Fruit fly (Drosophila melanogaster) whole organism, embryonic: ENCODE results near the gene CG9673.

ENCODE experiments used
- B-H2 ChIP-seq: fragments of 200-800 bp; sonication (Bioruptor generic); optimal IDR thresholded peaks from 2 replicates; lab custom pipeline; 2018; ENCODE audit warnings: missing biosample characterization, mild to moderate bottlenecking, missing genetic modification characterization
- C15 ChIP-seq: fragments of 200-800 bp; sonication (Bioruptor generic); IDR thresholded peaks from 3 replicates; pipeline ENCODE4 v1.3.6; 2022; ENCODE audit warnings: missing biosample characterization, missing genetic modification characterization
- CG10147 ChIP-seq: fragments of 200-800 bp; sonication (Bioruptor generic); optimal IDR thresholded peaks from 2 replicates; lab custom pipeline; 2019; ENCODE audit warnings: missing biosample characterization, mild to moderate bottlenecking, missing genetic modification characterization, moderate library complexity
- CG10267 ChIP-seq: fragments of 200-800 bp; sonication (Bioruptor generic); optimal IDR thresholded peaks from 2 replicates; lab custom pipeline; 2018; ENCODE audit warnings: missing biosample characterization, mild to moderate bottlenecking, missing genetic modification characterization, moderate library complexity
- CG11398 ChIP-seq: fragments of 200-800 bp; sonication (Bioruptor generic); optimal IDR thresholded peaks from 2 replicates; lab custom pipeline; 2016; ENCODE audit warnings: missing biosample characterization, missing genetic modification characterization
- CG11456 ChIP-seq: fragments of 200-800 bp; sonication (Bioruptor generic); IDR thresholded peaks from 3 replicates; pipeline ENCODE4 v1.3.6; 2022; ENCODE audit warnings: missing biosample characterization, missing genetic modification characterization
- CG1233 ChIP-seq: fragments of 200-800 bp; sonication (Bioruptor generic); optimal IDR thresholded peaks from 4 replicates; lab custom pipeline; 2018; ENCODE audit warnings: missing biosample characterization, mild to moderate bottlenecking, missing genetic modification characterization
- CG14667 ChIP-seq: fragments of 200-800 bp; sonication (Bioruptor generic); IDR thresholded peaks from 2 replicates; pipeline ENCODE4 v1.3.6; 2022; ENCODE audit warnings: missing biosample characterization, missing genetic modification characterization
- CG15269 ChIP-seq: fragments of 200-800 bp; sonication (Bioruptor generic); optimal IDR thresholded peaks from 2 replicates; lab custom pipeline; 2018; ENCODE audit warnings: missing biosample characterization, mild to moderate bottlenecking, missing genetic modification characterization, moderate library complexity
- CG18262 ChIP-seq: fragments of 200-800 bp; optimal IDR thresholded peaks from 3 replicates; lab custom pipeline; 2019; ENCODE audit warnings: missing biosample characterization, mild to moderate bottlenecking, missing genetic modification characterization, moderate library complexity
- CG2202 ChIP-seq: fragments of 200-800 bp; sonication (Bioruptor generic); optimal IDR thresholded peaks from 2 replicates; lab custom pipeline; 2018; ENCODE audit warnings: missing biosample characterization, mild to moderate bottlenecking, missing genetic modification characterization
- CG32767 ChIP-seq: fragments of 200-800 bp; sonication (Bioruptor generic); IDR thresholded peaks from 2 replicates; pipeline ENCODE4 v1.3.6; 2022; ENCODE audit warnings: missing biosample characterization, missing genetic modification characterization
- CG32772 ChIP-seq: fragments of 200-800 bp; sonication (Bioruptor generic); IDR thresholded peaks from 2 replicates; pipeline ENCODE4 v1.3.6; 2022; ENCODE audit warnings: missing biosample characterization, missing genetic modification characterization
- CG33213 ChIP-seq: fragments of 200-800 bp; sonication (Bioruptor generic); optimal IDR thresholded peaks from 3 replicates; lab custom pipeline; 2016; ENCODE audit warnings: missing biosample characterization, missing genetic modification characterization
- CG4730 ChIP-seq: fragments of 200-800 bp; sonication (Bioruptor generic); IDR thresholded peaks from 2 replicates; pipeline ENCODE4 v1.3.6; 2022; ENCODE audit warnings: missing biosample characterization, missing genetic modification characterization
- CG4854 ChIP-seq: fragments of 200-800 bp; sonication (Bioruptor generic); optimal IDR thresholded peaks from 2 replicates; lab custom pipeline; 2016; ENCODE audit warnings: missing biosample characterization, missing genetic modification characterization, inconsistent platforms
- CG5180 ChIP-seq: fragments of 200-800 bp; sonication (Bioruptor generic); optimal IDR thresholded peaks from 3 replicates; lab custom pipeline; 2017; ENCODE audit warnings: missing biosample characterization, missing genetic modification characterization, mild to moderate bottlenecking, moderate library complexity, missing genetic modification reagents
- CG6175 ChIP-seq: fragments of 200-800 bp; sonication (Bioruptor generic); IDR thresholded peaks from 3 replicates; pipeline ENCODE4 v1.3.6; 2022; ENCODE audit warnings: missing biosample characterization, missing genetic modification characterization
- CG6254 ChIP-seq: fragments of 200-800 bp; sonication (Bioruptor generic); optimal IDR thresholded peaks from 3 replicates; lab custom pipeline; 2017; ENCODE audit warnings: mild to moderate bottlenecking, missing biosample characterization, missing genetic modification reagents, missing genetic modification characterization
- CG6272 ChIP-seq: fragments of 200-800 bp; sonication (Bioruptor generic); IDR thresholded peaks from 2 replicates; pipeline ENCODE4 v1.3.6; 2022; ENCODE audit warnings: missing biosample characterization, missing genetic modification characterization
- CG6689 ChIP-seq: fragments of 200-800 bp; sonication (Bioruptor generic); IDR thresholded peaks from 2 replicates; pipeline ENCODE4 v1.3.6; 2022; ENCODE audit warnings: missing biosample characterization, missing genetic modification characterization
- CG7271 ChIP-seq: fragments of 200-800 bp; sonication (Bioruptor generic); optimal IDR thresholded peaks from 2 replicates; lab custom pipeline; 2018; ENCODE audit warnings: missing biosample characterization, mild to moderate bottlenecking, missing genetic modification characterization, moderate library complexity
- CG7786 ChIP-seq: fragments of 200-800 bp; sonication (Bioruptor generic); optimal IDR thresholded peaks from 2 replicates; lab custom pipeline; 2016; ENCODE audit warnings: missing biosample characterization, missing genetic modification characterization
- CG7928 ChIP-seq: fragments of 200-800 bp; sonication (Bioruptor generic); optimal IDR thresholded peaks from 2 replicates; lab custom pipeline; 2017; ENCODE audit warnings: missing biosample characterization, mild to moderate bottlenecking, missing genetic modification characterization
- CG9932 ChIP-seq: fragments of 200-800 bp; sonication (Bioruptor generic); IDR thresholded peaks from 2 replicates; pipeline ENCODE4 v1.3.6; 2022; ENCODE audit warnings: missing biosample characterization, missing genetic modification characterization
- CHES-1-like ChIP-seq: fragments of 200-800 bp; sonication (Bioruptor generic); optimal IDR thresholded peaks from 2 replicates; lab custom pipeline; 2016; ENCODE audit warnings: missing biosample characterization, missing genetic modification characterization
- CTCF ChIP-seq: fragments of 200-800 bp; sonication (Bioruptor generic); optimal IDR thresholded peaks from 2 replicates; lab custom pipeline; 2017; ENCODE audit warnings: missing biosample characterization, mild to moderate bottlenecking, missing genetic modification characterization, moderate library complexity
- H2.0 ChIP-seq: fragments of 200-800 bp; sonication (Bioruptor generic); IDR thresholded peaks from 2 replicates; pipeline ENCODE4 v1.3.6; 2022; ENCODE audit warnings: missing biosample characterization, missing genetic modification characterization
- HHEX ChIP-seq: fragments of 200-800 bp; sonication (Bioruptor generic); optimal IDR thresholded peaks from 3 replicates; lab custom pipeline; 2017; ENCODE audit warnings: missing biosample characterization, mild to moderate bottlenecking, missing genetic modification characterization, missing genetic modification reagents
- HmgZ ChIP-seq: fragments of 200-800 bp; sonication (Bioruptor generic); optimal IDR thresholded peaks from 2 replicates; lab custom pipeline; 2018; ENCODE audit warnings: missing biosample characterization, mild to moderate bottlenecking, missing genetic modification characterization
- MBD-R2 ChIP-seq: fragments of 200-800 bp; sonication (Bioruptor generic); IDR thresholded peaks from 2 replicates; pipeline ENCODE4 v1.3.6; 2022; ENCODE audit warnings: missing biosample characterization, missing genetic modification characterization
- Mes4 ChIP-seq: fragments of 200-800 bp; sonication (Bioruptor generic); optimal IDR thresholded peaks from 2 replicates; lab custom pipeline; 2016; ENCODE audit warnings: missing biosample characterization, missing genetic modification characterization
- Opbp ChIP-seq: fragments of 200-800 bp; sonication (Bioruptor generic); IDR thresholded peaks from 3 replicates; pipeline ENCODE4 v1.3.6; 2022; ENCODE audit warnings: missing biosample characterization, missing genetic modification characterization; ENCODE audit not compliant: partially characterized antibody
- Optix ChIP-seq: fragments of 200-800 bp; sonication (Bioruptor generic); IDR thresholded peaks from 3 replicates; pipeline ENCODE4 v1.3.6; 2022; ENCODE audit warnings: missing biosample characterization, missing genetic modification characterization
- Six4 ChIP-seq: fragments of 200-800 bp; sonication (Bioruptor generic); optimal IDR thresholded peaks from 2 replicates; lab custom pipeline; 2016; ENCODE audit warnings: missing biosample characterization, missing genetic modification characterization
- Usf ChIP-seq: fragments of 200-800 bp; sonication (Bioruptor generic); optimal IDR thresholded peaks from 2 replicates; lab custom pipeline; 2017; ENCODE audit warnings: missing genotype, missing biosample characterization, missing genetic modification characterization
- YL-1 ChIP-seq: fragments of 200-800 bp; sonication (Bioruptor generic); optimal IDR thresholded peaks from 3 replicates; lab custom pipeline; 2017; ENCODE audit warnings: missing biosample characterization, mild to moderate bottlenecking, missing genetic modification characterization
- cad ChIP-seq: fragments of >200 bp; optimal IDR thresholded peaks from 2 replicates; lab custom pipeline; 2017; ENCODE audit warnings: missing biosample characterization, missing genetic modification characterization
- ci ChIP-seq: fragments of 200-800 bp; sonication (Bioruptor generic); IDR thresholded peaks from 3 replicates; pipeline ENCODE4 v1.3.6; 2022; ENCODE audit warnings: missing biosample characterization, missing genetic modification characterization
- disco-r ChIP-seq: fragments of 200-800 bp; sonication (Bioruptor generic); optimal IDR thresholded peaks from 2 replicates; lab custom pipeline; 2016; ENCODE audit warnings: missing biosample characterization, missing genetic modification characterization
- dysf ChIP-seq: fragments of 200-800 bp; sonication (Bioruptor generic); IDR thresholded peaks from 3 replicates; pipeline ENCODE4 v1.3.6; 2022; ENCODE audit warnings: missing biosample characterization, missing genetic modification characterization
- fd102C ChIP-seq: fragments of 200-800 bp; sonication (Bioruptor generic); optimal IDR thresholded peaks from 2 replicates; lab custom pipeline; 2018; ENCODE audit warnings: missing biosample characterization, mild to moderate bottlenecking, missing genetic modification characterization, moderate library complexity
- fd96Cb ChIP-seq: fragments of 200-800 bp; sonication (Bioruptor generic); optimal IDR thresholded peaks from 2 replicates; lab custom pipeline; 2018; ENCODE audit warnings: missing biosample characterization, mild to moderate bottlenecking, missing genetic modification characterization, moderate library complexity
- gfzf ChIP-seq: fragments of 200-800 bp; sonication (Bioruptor generic); optimal IDR thresholded peaks from 2 replicates; lab custom pipeline; 2016; ENCODE audit warnings: missing biosample characterization, mild to moderate bottlenecking, missing genetic modification characterization, moderate library complexity
- lab ChIP-seq: fragments of 200-800 bp; sonication (Bioruptor generic); optimal IDR thresholded peaks from 3 replicates; lab custom pipeline; 2017; ENCODE audit warnings: missing biosample characterization, missing genetic modification characterization, mild to moderate bottlenecking, moderate library complexity, missing genetic modification reagents
- oc ChIP-seq: fragments of 200-800 bp; sonication (Bioruptor generic); optimal IDR thresholded peaks from 2 replicates; lab custom pipeline; 2018; ENCODE audit warnings: missing biosample characterization, mild to moderate bottlenecking, missing genetic modification characterization, moderate library complexity
- ro ChIP-seq: fragments of 200-800 bp; sonication (Bioruptor generic); IDR thresholded peaks from 2 replicates; pipeline ENCODE4 v1.3.6; 2022; ENCODE audit warnings: missing biosample characterization, missing genetic modification characterization
- sim ChIP-seq: fragments of 200-800 bp; sonication (Bioruptor generic); IDR thresholded peaks from 2 replicates; pipeline ENCODE4 v1.3.6; 2022; ENCODE audit warnings: missing biosample characterization, missing genetic modification characterization
- sisA ChIP-seq: fragments of 200-800 bp; sonication (Bioruptor generic); IDR thresholded peaks from 2 replicates; pipeline ENCODE4 v1.3.6; 2022; ENCODE audit warnings: missing biosample characterization, missing genetic modification characterization
- ssp ChIP-seq: fragments of 200-800 bp; sonication (Bioruptor generic); IDR thresholded peaks from 2 replicates; pipeline ENCODE4 v1.3.6; 2022; ENCODE audit warnings: missing biosample characterization, missing genetic modification characterization
- unpg ChIP-seq: fragments of 200-800 bp; sonication (Bioruptor generic); optimal IDR thresholded peaks from 3 replicates; lab custom pipeline; 2018; ENCODE audit warnings: missing biosample characterization, mild to moderate bottlenecking, missing genetic modification characterization, moderate library complexity
- zen2 ChIP-seq: fragments of 200-800 bp; sonication (Bioruptor generic); IDR thresholded peaks from 3 replicates; pipeline ENCODE4 v1.3.6; 2022; ENCODE audit warnings: missing biosample characterization, missing genetic modification characterization; ENCODE audit not compliant: partially characterized antibody

CG9673 gene

dm6 chrX:16691440-16691839 lies 12.2 kb downstream of the CG9673 start (continued):
- TF ChIP-seq CG32772 (GFP tag; lab: Robert Waterston, UW) (peak; percentile 83), Opbp (GFP tag; lab: Robert Waterston, UW) (no peak), H2.0 (GFP tag; lab: Robert Waterston, UW) (peak; percentile 92), Mes4 (GFP tag; lab: Kevin White, UChicago) (peak; percentile 86), CG15269 (peak; percentile 82), Six4 (GFP tag; lab: Kevin White, UChicago) (peak; percentile 82), cad (GFP tag; lab: Kevin White, UChicago) (no peak), oc (peak; percentile 85), CG14667 (GFP tag; lab: Robert Waterston, UW) (peak; percentile 84), Optix (peak; percentile 93), dysf (peak; percentile 88), CG6254 (GFP tag; lab: Kevin White, UChicago) (peak; percentile 86), B-H2 (GFP tag; lab: Kevin White, UChicago) (no peak), CHES-1-like (peak; percentile 69), unpg (peak; percentile 91), CG6175 (GFP tag; lab: Robert Waterston, UW) (no peak), CG7786 (GFP tag; lab: Kevin White, UChicago) (peak; percentile 81), CG1233 (GFP tag; lab: Kevin White, UChicago) (peak; percentile 77), CG32767 (GFP tag; lab: Robert Waterston, UW) (peak; percentile 65; the same call in 1 of the 2 replicates), CG9932 (GFP tag; lab: Robert Waterston, UW) (peak; percentile 48), CG5180 (GFP tag; lab: Kevin White, UChicago) (peak; percentile 72), ci (GFP tag; lab: Robert Waterston, UW) (peak; percentile 97), CG11398 (peak; percentile 84), CG4854 (GFP tag; lab: Kevin White, UChicago) (peak; percentile 70), sim (peak; percentile 79), MBD-R2 (GFP tag; lab: Robert Waterston, UW) (peak; percentile 36; the same call in 1 of the 2 replicates), gfzf (no peak), CG4730 (GFP tag; lab: Robert Waterston, UW) (peak; percentile 68), disco-r (GFP tag; lab: Kevin White, UChicago) (peak; percentile 80), lab (GFP tag; lab: Kevin White, UChicago) (peak; percentile 85), fd96Cb (tag; lab: Kevin White, UChicago) (peak; percentile 89), CG18262 (peak; percentile 89), CG2202 (tag; lab: Kevin White, UChicago) (peak; percentile 78), fd102C (GFP tag; lab: Kevin White, UChicago) (peak; percentile 25), CG11456 (GFP tag; lab: Robert Waterston, UW) (peak; percentile 83), CG7928 (GFP tag; lab: Kevin White, UChicago) (peak; percentile 1), ro (GFP tag; lab: Robert Waterston, UW) (peak; percentile 59), Usf (GFP tag; lab: Kevin White, UChicago) (peak; percentile 45), HHEX (GFP tag; lab: Kevin White, UChicago) (peak; percentile 75), CTCF (peak; percentile 49), C15 (peak; percentile 53; the same call in 1 of the 3 replicates), CG10147 (GFP tag; lab: Kevin White, UChicago) (peak; percentile 67), CG6689 (GFP tag; lab: Robert Waterston, UW) (peak; percentile 89), CG33213 (GFP tag; lab: Kevin White, UChicago) (peak; percentile 79), zen2 (no peak), ssp (peak; percentile 76), YL-1 (GFP tag; lab: Kevin White, UChicago) (peak; percentile 1), HmgZ (peak; percentile 69), CG6272 (GFP tag; lab: Robert Waterston, UW) (peak; percentile 64; the same call in 1 of the 2 replicates), CG7271 (tag; lab: Kevin White, UChicago) (peak; percentile 33), sisA (peak; percentile 85), CG10267 (tag; lab: Kevin White, UChicago) (peak; percentile 78)
